Fruit fly (Drosophila melanogaster) Kc167 (cell line): Measurements from ENCODE around the gene PNPase.

Source experiments
- Myc ChIP-seq: fragments of >200 bp; optimal IDR thresholded peaks from 2 replicates; lab custom pipeline; 2017; ENCODE audit warnings: missing external identifiers
- Sin3A ChIP-seq: fragments of >200 bp; optimal IDR thresholded peaks from 2 replicates; lab custom pipeline; 2018; ENCODE audit warnings: missing external identifiers
- h ChIP-seq: fragments of >200 bp; optimal IDR thresholded peaks from 3 replicates; lab custom pipeline; 2018; ENCODE audit warnings: missing external identifiers
- insv ChIP-seq: fragments of >200 bp; optimal IDR thresholded peaks from 3 replicates; lab custom pipeline; 2018; ENCODE audit warnings: missing external identifiers
- psq ChIP-seq: fragments of >200 bp; optimal IDR thresholded peaks from 2 replicates; lab custom pipeline; 2017; ENCODE audit warnings: missing external identifiers
- ttk ChIP-seq: sonication (Bioruptor generic); optimal IDR thresholded peaks from 2 replicates; lab custom pipeline; 2017; ENCODE audit warnings: missing external identifiers

The PNPase gene

DNA sequence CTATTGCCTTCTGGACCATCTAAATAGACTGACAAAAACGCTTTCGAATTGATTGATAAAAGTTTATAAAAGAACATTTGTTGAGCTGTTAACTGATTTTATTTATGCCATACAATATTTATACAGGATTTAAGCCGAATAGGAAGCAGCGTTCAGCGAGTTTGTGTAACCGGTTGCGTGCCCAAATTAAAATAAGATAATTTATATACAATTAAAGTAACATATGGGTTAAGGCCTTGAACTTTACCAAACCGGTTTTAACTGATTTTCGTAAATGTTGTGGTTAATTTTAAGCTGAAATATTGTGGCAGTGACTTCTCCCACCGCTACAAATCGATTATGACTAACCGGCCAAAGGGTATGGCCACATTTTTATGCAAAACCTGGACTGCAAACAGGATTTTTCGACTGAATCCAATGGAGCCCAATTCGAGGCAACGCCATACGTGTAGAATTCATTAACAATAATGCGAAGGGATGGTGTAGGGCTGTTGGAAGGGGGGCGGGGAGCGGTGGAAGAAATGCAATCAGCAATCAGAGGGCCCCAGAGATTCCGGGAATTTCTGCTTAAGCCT, 4.5 kb upstream of the PNPase start:
- TF ChIP-seq insv (lab: Kevin White, UChicago) (no peak), ttk (lab: Kevin White, UChicago) (no peak)

DNA sequence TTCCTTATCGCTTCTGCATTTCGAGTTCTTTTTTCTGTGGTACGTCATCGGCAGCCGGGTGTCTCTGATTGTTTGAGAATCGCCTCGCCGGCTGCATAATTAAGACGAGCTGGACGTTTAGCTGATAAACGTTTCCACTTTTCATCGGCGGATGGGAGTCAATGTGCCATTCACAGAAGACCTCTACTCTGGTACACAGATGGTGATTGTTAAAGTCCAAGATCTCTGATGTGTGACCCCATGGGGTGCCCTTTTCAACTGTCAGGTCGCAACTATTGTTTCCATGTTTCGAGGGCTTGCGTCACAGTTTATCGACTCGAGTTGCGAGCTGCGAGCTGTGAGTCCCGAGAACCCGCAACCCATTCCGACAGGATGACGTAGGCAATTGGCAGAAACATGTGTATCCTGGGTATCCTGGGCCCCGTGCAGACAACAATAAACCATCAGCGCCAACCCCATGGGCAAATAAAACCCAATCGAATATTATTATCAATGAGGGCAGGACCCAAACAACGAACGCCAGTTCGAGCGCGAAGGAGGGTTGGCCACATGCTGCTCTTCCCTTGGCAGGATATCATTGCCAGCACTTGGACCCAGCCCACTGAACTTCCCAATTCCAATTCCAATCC, 1.9 kb upstream of the PNPase start:
- TF ChIP-seq insv (lab: Kevin White, UChicago) (no peak), h (lab: Kevin White, UChicago) (no peak), Sin3A (lab: Kevin White, UChicago) (no peak), psq (lab: Kevin White, UChicago) (no peak), Myc (lab: Kevin White, UChicago) (no peak), ttk (lab: Kevin White, UChicago) (no peak)

DNA sequence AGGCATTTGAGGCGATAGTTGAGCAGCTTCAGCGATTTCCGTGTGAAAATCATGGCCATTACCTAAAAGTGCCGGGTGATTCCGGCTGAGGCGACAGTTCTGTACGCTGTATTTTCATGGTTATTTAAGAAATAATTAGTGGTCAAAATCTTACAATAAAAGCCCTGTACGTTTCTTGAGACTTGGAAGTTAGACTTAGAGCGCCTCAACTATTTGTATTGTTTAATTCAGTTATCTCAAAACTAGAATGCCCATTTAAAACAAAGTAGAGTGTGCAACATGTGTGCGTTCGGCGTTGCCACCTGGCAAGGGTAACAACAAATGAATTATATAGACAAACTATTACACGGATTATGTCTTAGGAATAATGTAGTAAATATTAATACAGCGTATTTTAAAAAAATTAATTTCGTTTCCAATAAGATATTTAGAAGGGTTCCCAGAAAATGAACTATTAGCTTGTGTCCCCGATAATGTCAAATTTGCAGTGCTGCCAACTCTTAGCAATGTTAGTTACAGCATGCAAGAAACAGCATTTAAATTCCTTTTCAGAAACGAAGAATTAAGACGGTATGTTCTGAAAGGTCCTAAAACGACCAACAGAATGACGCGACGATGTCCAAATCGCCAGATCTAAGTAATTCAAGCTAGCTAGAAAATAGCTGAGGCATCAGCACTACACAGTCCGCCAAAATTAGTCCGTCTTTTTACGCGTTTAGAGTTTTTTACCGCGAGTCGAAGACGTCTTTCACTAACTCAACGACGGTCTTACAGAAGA, 564 bp downstream of the PNPase start, which contains the start of gene Gprk2:
Gene Gprk2, plus strand, starts transcription at position 747 of the 778 bp plus-strand sequence.
- TF ChIP-seq ttk (lab: Kevin White, UChicago) (no peak), psq (lab: Kevin White, UChicago) (no peak), insv (lab: Kevin White, UChicago) (no peak)

DNA sequence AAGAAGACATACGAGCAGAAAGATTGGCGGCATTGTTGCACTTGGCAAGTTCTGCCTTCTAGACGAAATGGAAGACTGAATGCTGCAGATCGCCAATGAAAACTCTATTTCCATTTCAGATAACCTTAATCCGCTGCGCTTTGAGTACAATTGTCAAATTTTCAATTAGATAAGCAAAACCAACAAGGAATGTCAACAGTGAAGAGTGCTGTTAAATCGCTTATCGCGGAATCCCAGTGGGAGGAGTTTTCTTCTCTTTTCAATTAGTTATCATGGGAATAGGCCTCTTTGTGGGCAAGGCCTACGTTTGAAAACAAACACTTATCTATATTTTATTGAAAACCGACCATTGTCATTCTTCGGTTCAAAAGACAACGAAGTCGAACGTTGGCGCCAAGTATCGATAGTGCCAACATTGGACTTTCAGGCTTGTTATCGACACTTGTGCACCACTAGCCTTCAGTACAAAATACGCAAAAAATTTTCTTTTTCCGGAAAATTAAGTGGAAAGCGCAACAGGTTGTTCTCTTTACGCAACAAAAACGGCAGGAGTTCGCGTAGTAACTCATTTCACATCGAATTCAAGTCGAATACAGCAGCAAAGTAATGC, 9.9 kb downstream of the PNPase start, which contains the start of the genes Ugt35D1 and Gcn2:
Gene Ugt35D1, minus strand, starts transcription at position 83 of the 610 bp plus-strand sequence.
Gene Gcn2, plus strand, starts transcription at position 439 of the 610 bp plus-strand sequence.
- TF ChIP-seq Myc (lab: Kevin White, UChicago) = no peak
- no peak for TF ChIP-seq psq (lab: Kevin White, UChicago)
- TF ChIP-seq ttk (lab: Kevin White, UChicago) = no peak
- TF ChIP-seq h (lab: Kevin White, UChicago) = no peak
- TF ChIP-seq insv (lab: Kevin White, UChicago) = no peak
- TF ChIP-seq Sin3A (lab: Kevin White, UChicago) = no peak

DNA sequence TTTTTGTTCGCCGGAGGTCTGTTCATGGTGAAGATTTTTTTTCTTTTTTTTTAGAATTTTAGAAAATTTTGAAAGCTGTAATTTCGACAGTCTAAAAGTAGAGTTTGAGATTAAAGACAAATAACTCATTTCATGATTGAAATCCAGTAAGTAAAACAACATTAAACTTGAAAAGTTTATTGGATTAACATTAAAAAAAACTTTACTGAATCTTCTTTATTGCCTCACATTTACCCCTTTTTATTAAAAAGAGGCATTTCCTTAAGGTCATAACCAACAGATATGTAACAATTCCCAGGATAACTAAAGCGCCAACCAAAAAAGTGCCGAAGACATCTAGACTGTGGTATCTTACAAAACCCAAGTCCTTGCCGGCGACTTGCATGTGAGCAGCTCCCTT, 11.8 kb downstream of the PNPase start, which contains the start of gene CG31204:
Gene CG31204, minus strand, starts transcription at position 101 of the 400 bp plus-strand sequence.
- TF ChIP-seq psq (lab: Kevin White, UChicago) = no peak
- TF ChIP-seq ttk (lab: Kevin White, UChicago) = no peak
- no peak for TF ChIP-seq h (lab: Kevin White, UChicago)
- no peak for TF ChIP-seq Sin3A (lab: Kevin White, UChicago)
- no peak for TF ChIP-seq Myc (lab: Kevin White, UChicago)
- TF ChIP-seq insv (lab: Kevin White, UChicago) = no peak

DNA sequence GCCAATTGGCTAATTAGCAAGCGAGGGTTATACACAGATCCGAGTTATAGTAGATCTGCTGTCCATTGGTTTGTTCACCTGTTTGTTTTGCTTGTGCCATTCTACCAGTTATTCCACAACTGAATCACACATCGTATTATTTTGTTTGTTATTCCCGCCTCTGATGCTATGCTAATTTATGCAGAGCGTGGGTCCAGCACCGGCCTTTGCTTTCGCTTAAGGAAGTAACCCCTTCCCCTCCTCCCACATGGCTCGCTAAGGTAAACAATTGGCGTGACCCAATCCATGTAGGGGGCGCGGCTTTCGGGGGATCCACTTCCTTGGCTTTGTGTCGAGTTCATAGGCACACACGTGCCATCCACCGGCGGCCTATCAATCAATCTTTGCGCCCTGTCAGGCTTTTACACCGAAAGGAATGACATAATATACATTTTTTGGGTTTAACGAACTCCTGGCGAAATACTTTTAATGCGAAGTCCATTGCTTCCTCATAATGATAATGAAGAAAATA, 19.4 kb downstream of the PNPase start:
- TF ChIP-seq ttk (lab: Kevin White, UChicago) (no peak), insv (lab: Kevin White, UChicago) (no peak)

DNA sequence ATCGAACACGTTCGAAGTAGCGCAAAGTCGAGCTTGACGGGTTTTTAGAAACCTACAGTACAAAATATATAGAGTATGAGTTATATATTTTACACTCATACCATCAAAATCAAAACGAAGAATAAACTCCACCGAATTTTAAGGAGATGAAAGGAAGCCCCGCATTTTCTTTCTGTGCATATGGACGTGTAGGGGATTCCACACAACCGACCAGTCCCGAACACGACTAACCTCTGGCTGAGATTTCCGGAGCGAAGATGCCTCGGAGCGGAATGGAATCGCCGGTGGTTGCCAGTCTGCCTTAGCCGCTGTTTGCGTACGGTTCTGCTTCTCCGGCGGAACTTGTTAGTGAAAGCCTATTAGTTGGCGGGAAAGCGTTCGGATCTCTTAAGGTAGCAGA, 21.1 kb downstream of the PNPase start:
- no peak for TF ChIP-seq h (lab: Kevin White, UChicago)
- no peak for TF ChIP-seq Sin3A (lab: Kevin White, UChicago)
- no peak for TF ChIP-seq psq (lab: Kevin White, UChicago)
- no peak for TF ChIP-seq Myc (lab: Kevin White, UChicago)
- TF ChIP-seq ttk (lab: Kevin White, UChicago) = no peak
- TF ChIP-seq insv (lab: Kevin White, UChicago) = no peak

DNA sequence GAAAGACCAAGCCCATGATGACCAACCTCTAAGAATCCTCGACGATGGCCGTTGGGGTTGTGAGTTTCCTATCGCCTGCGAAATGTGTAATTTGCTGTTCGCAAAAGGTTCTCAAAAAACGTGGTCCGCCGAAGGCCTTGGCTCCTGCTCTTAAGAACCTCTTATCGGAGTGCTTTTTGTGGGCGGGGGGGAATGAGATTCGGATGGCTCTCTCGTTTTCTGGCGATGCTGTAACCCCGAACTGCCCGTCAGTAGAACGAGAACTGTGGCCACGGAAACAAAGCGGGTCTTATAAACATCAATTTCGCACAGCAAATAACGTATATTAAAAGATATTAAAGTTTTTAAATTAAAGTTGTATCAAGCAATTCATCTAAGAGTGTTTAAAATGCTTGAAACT, 23.4 kb downstream of the PNPase start, which contains the start of gene CG1607:
Gene CG1607, plus strand, starts transcription at position 249 of the 400 bp plus-strand sequence.
- TF ChIP-seq psq (lab: Kevin White, UChicago) = no peak
- no peak for TF ChIP-seq insv (lab: Kevin White, UChicago)
- no peak for TF ChIP-seq Sin3A (lab: Kevin White, UChicago)
- no peak for TF ChIP-seq Myc (lab: Kevin White, UChicago)
- TF ChIP-seq h (lab: Kevin White, UChicago) = no peak
- TF ChIP-seq ttk (lab: Kevin White, UChicago) = no peak

DNA sequence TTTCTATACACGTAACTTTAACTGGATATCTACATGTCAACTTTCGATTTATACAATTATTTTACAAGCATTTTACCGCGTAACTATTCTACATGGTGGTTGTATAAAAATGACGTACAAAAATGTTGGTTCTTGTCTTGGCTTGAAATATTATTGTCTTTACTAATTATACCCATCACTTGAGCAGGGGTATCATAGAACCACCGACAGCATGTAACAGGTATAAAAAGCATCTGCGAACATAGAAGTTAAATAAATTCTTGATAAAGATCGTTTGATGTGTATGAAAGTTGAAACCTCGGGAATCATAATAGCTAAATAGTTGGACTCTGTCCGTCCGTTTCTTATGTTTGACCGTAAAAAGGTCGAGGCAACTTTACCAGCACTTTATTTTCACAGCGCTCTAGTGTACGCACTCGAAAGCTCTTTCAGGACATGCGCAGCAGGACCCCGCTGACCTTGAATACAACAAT, 24.0 kb downstream of the PNPase start:
- TF ChIP-seq h (lab: Kevin White, UChicago) = no peak
- no peak for TF ChIP-seq psq (lab: Kevin White, UChicago)
- TF ChIP-seq Sin3A (lab: Kevin White, UChicago) = no peak
- no peak for TF ChIP-seq insv (lab: Kevin White, UChicago)
- TF ChIP-seq Myc (lab: Kevin White, UChicago) = no peak
- TF ChIP-seq ttk (lab: Kevin White, UChicago) = no peak

DNA sequence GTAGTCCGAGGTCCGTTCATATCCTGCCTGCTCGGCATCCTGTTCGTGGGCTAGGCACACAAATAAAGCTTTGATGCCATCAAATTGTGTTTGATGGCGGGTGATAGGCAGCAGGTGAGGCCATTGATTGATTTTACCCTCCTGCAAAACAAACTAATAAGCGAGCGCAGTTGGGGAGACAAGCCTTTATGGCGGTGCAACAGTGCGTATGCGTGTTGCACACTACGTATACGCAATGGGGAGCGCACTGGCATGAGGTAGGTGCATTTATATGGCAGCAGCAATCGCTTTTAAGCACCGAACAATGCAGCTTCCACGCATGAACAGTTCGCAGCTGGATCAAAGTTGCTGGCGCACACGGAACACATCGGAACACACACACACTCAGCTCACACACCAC, 24.8 kb downstream of the PNPase start:
- TF ChIP-seq h (lab: Kevin White, UChicago) = no peak
- no peak for TF ChIP-seq Sin3A (lab: Kevin White, UChicago)
- no peak for TF ChIP-seq ttk (lab: Kevin White, UChicago)
- TF ChIP-seq insv (lab: Kevin White, UChicago) = no peak
- TF ChIP-seq psq (lab: Kevin White, UChicago) = no peak
- no peak for TF ChIP-seq Myc (lab: Kevin White, UChicago)

DNA sequence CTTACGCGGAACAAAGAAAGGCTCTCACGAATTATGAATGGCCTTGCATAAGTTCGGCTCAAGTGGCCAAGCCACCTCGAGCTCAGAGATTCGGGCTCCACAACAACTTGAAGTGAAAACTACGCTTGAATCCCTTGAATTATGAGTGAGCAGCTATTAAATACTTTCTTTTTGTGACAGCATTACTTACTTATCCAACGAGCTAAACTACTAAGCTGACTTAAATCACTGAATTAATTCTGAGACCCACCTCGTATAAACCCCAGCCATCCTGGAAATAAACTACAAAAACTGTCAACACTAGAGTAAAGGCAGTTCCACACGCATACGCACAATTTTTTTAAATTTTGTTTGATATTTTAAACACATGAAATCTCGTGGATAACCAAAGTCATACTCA, 33.1 kb downstream of the PNPase start, which contains the start of gene gskt:
Gene gskt, plus strand, starts transcription at position 301 of the 400 bp plus-strand sequence.
- TF ChIP-seq insv (lab: Kevin White, UChicago) (no peak), Sin3A (lab: Kevin White, UChicago) (no peak), ttk (lab: Kevin White, UChicago) (no peak), psq (lab: Kevin White, UChicago) (no peak), Myc (lab: Kevin White, UChicago) (no peak), h (lab: Kevin White, UChicago) (no peak)
